Worm (Caenorhabditis elegans) whole organism, mixed stage, embryonic: ENCODE measurements around the gene hecd-1.

ENCODE experiments used
- ceh-39 ChIP-seq: fragments of 150-350 bp; optimal IDR thresholded peaks from 2 replicates; lab custom pipeline; 2014; ENCODE audit warnings: missing biosample characterization, missing genetic modification characterization
- lin-13 ChIP-seq: fragments of 150-350 bp; optimal IDR thresholded peaks from 2 replicates; lab custom pipeline; 2014; ENCODE audit warnings: missing biosample characterization, missing genetic modification characterization
- pha-4 ChIP-seq: fragments of 150-350 bp; optimal IDR thresholded peaks from 2 replicates; lab custom pipeline; 2018; ENCODE audit warnings: missing biosample characterization, missing genetic modification reagents, missing genetic modification characterization
- snpc-4 ChIP-seq: fragments of 150-350 bp; optimal IDR thresholded peaks from 2 replicates; lab custom pipeline; 2014; ENCODE audit warnings: missing biosample characterization, missing genetic modification characterization
- unc-39 ChIP-seq: fragments of 150-350 bp; optimal IDR thresholded peaks from 2 replicates; lab custom pipeline; 2014; ENCODE audit warnings: missing biosample characterization, missing genetic modification characterization
- ztf-11 ChIP-seq: fragments of 150-350 bp; optimal IDR thresholded peaks from 2 replicates; lab custom pipeline; 2014; ENCODE audit warnings: missing biosample characterization, missing genetic modification characterization

- TF ChIP-seq snpc-4 (no peak), ztf-11 (no peak), pha-4 (tag; lab: Kevin White, UChicago) (no peak), unc-39 (tag; lab: Kevin White, UChicago) (no peak), lin-13 (tag; lab: Kevin White, UChicago) (no peak), ceh-39 (tag; lab: Kevin White, UChicago) (no peak)
Observed at ce11 chrIV:7180304-7180703, 35.8 kb upstream of the hecd-1 start, which contains the start of gene cest-10.
